Worm (Caenorhabditis elegans): ENCODE results near the gene rps-21.

- no peak for TF ChIP-seq ceh-16 (tag; optimal IDR thresholded peaks at IDR 0.05)
- TF ChIP-seq F13H6.1 (tag; optimal IDR thresholded peaks at IDR 0.05), result peak; percentile 49
- TF ChIP-seq ceh-82 (tag; optimal IDR thresholded peaks at IDR 0.05), result no peak
- no peak for TF ChIP-seq ztf-4 (tag; optimal IDR thresholded peaks at IDR 0.05)
- TF ChIP-seq C34F6.9 (tag; optimal IDR thresholded peaks at IDR 0.05), result peak; percentile 65
- TF ChIP-seq ztf-11 (tag; optimal IDR thresholded peaks at IDR 0.05), result no peak
- TF ChIP-seq snpc-4 (tag; optimal IDR thresholded peaks at IDR 0.05), result peak; percentile 7
- no peak for TF ChIP-seq alr-1 (tag; optimal IDR thresholded peaks at IDR 0.05)
- TF ChIP-seq unc-62 (GFP tag; optimal IDR thresholded peaks at IDR 0.05), result no peak
- peak; percentile 33 for TF ChIP-seq egl-27 (tag; optimal IDR thresholded peaks at IDR 0.05)
- no peak for TF ChIP-seq unc-39 (tag; optimal IDR thresholded peaks at IDR 0.05)
- no peak for TF ChIP-seq peb-1 (tag; optimal IDR thresholded peaks at IDR 0.05)
- TF ChIP-seq elt-3 (tag; optimal IDR thresholded peaks at IDR 0.05), result no peak
These were observed 9.4 kb upstream of the rps-21 start, which contains the start of gene pfd-5 for ce11 chrIII:7198838-7199237.

All from whole organism, L2 larva.